Fruit fly (Drosophila melanogaster) whole organism, prepupa: ENCODE results near the gene Max.

Experiments used
- CG10669 ChIP-seq: fragments of 200-800 bp; sonication (Bioruptor generic); optimal IDR thresholded peaks from 3 replicates; lab custom pipeline; 2018; ENCODE audit warnings: missing biosample characterization, mild to moderate bottlenecking, missing genetic modification characterization, moderate library complexity
- CG11902 ChIP-seq: fragments of 200-800 bp; sonication (Bioruptor generic); optimal IDR thresholded peaks from 3 replicates; lab custom pipeline; 2016; ENCODE audit warnings: missing biosample characterization, missing genetic modification characterization
- CG1621 ChIP-seq: fragments of 200-800 bp; sonication (Bioruptor generic); optimal IDR thresholded peaks from 3 replicates; lab custom pipeline; 2018; ENCODE audit warnings: missing biosample characterization, mild to moderate bottlenecking, missing genetic modification characterization
- CG16779 ChIP-seq: fragments of 200-800 bp; sonication (Bioruptor generic); optimal IDR thresholded peaks from 3 replicates; lab custom pipeline; 2017; ENCODE audit warnings: missing biosample characterization, mild to moderate bottlenecking, missing genetic modification characterization
- CG32006 ChIP-seq: fragments of 200-800 bp; sonication (Bioruptor generic); optimal IDR thresholded peaks from 3 replicates; lab custom pipeline; 2017; ENCODE audit warnings: missing biosample characterization, mild to moderate bottlenecking, missing genetic modification characterization
- CG6163 ChIP-seq: fragments of 200-800 bp; sonication (Bioruptor generic); IDR thresholded peaks from 3 replicates; pipeline ENCODE4 v1.3.6; 2022; ENCODE audit warnings: missing biosample characterization, missing genetic modification characterization
- CG6808 ChIP-seq: fragments of 200-800 bp; sonication (Bioruptor generic); optimal IDR thresholded peaks from 3 replicates; lab custom pipeline; 2017; ENCODE audit warnings: missing biosample characterization, missing genetic modification characterization, mild to moderate bottlenecking, moderate library complexity, missing genetic modification reagents
- Ets21C ChIP-seq: fragments of 200-800 bp; sonication (Bioruptor generic); optimal IDR thresholded peaks from 3 replicates; lab custom pipeline; 2016; ENCODE audit warnings: missing biosample characterization, missing genetic modification characterization
- Hr39 ChIP-seq: fragments of 200-800 bp; sonication (Bioruptor generic); optimal IDR thresholded peaks from 2 replicates; lab custom pipeline; 2016; ENCODE audit warnings: missing biosample characterization, missing genetic modification characterization
- Sox102F ChIP-seq: fragments of 200-800 bp; sonication (Bioruptor generic); optimal IDR thresholded peaks from 2 replicates; lab custom pipeline; 2016; ENCODE audit warnings: missing biosample characterization, mild to moderate bottlenecking, missing genetic modification characterization
- Sox14 ChIP-seq: fragments of 200-800 bp; sonication (Bioruptor generic); optimal IDR thresholded peaks from 3 replicates; lab custom pipeline; 2016; ENCODE audit warnings: missing biosample characterization, missing genetic modification characterization
- achi ChIP-seq: fragments of 200-800 bp; sonication (Bioruptor generic); optimal IDR thresholded peaks from 3 replicates; lab custom pipeline; 2016; ENCODE audit warnings: missing biosample characterization, missing genetic modification characterization
- dac ChIP-seq: fragments of 200-800 bp; sonication (Bioruptor generic); optimal IDR thresholded peaks from 2 replicates; lab custom pipeline; 2017; ENCODE audit warnings: missing biosample characterization, mild to moderate bottlenecking, missing genetic modification characterization
- lz ChIP-seq: fragments of 200-800 bp; sonication (Bioruptor generic); optimal IDR thresholded peaks from 3 replicates; lab custom pipeline; 2016; ENCODE audit warnings: missing biosample characterization, missing genetic modification characterization
- net ChIP-seq: fragments of 200-800 bp; sonication (Bioruptor generic); optimal IDR thresholded peaks from 3 replicates; lab custom pipeline; 2016; ENCODE audit warnings: missing biosample characterization, missing genetic modification characterization
- salr ChIP-seq, 2 experiments: fragments of 200-800 bp; sonication (Bioruptor generic); optimal IDR thresholded peaks; 3 replicates each; lab custom pipeline; 2016 to 2018; ENCODE audit warnings: missing biosample characterization in 2 of 2, missing genetic modification characterization in 2 of 2, mild to moderate bottlenecking in 1 of 2
- vri ChIP-seq: fragments of 200-800 bp; sonication (Bioruptor generic); optimal IDR thresholded peaks from 3 replicates; lab custom pipeline; 2016; ENCODE audit warnings: missing biosample characterization, mild to moderate bottlenecking, missing genetic modification characterization

Max gene

dm6 chr3L:19214223-19214622, 49.8 kb downstream of the Max start:
- TF ChIP-seq achi (GFP tag; lab: Kevin White, UChicago) (no peak), Hr39 (GFP tag; lab: Kevin White, UChicago) (no peak), CG6163 (no peak), Sox102F (GFP tag; lab: Kevin White, UChicago) (no peak), Sox14 (GFP tag; lab: Kevin White, UChicago) (no peak), lz (no peak), dac (no peak), vri (GFP tag; lab: Kevin White, UChicago) (no peak), CG32006 (GFP tag; lab: Kevin White, UChicago) (no peak), CG1621 (tag; lab: Kevin White, UChicago) (no peak), CG6808 (GFP tag; lab: Kevin White, UChicago) (no peak), Ets21C (no peak), CG11902 (GFP tag; lab: Kevin White, UChicago) (no peak), net (no peak), CG10669 (GFP tag; lab: Kevin White, UChicago) (no peak), CG16779 (tag; lab: Kevin White, UChicago) (no peak), salr (GFP tag; optimal IDR thresholded peaks at IDR 0.05; lab: Kevin White, UChicago) (no peak)
